Fruit fly (Drosophila melanogaster) whole organism, embryonic: ENCODE measurements around the gene Zip89B.

Experiments
- ATbp ChIP-seq: fragments of 200-800 bp; sonication (Bioruptor generic); optimal IDR thresholded peaks from 2 replicates; lab custom pipeline; 2017; ENCODE audit warnings: missing biosample characterization, mild to moderate bottlenecking, missing genetic modification characterization, missing genetic modification reagents
- Awh ChIP-seq: fragments of 200-800 bp; sonication (Bioruptor generic); IDR thresholded peaks from 2 replicates; pipeline ENCODE4, ENCODE4 v1.3.6; 2022; ENCODE audit warnings: missing biosample characterization, missing genetic modification characterization
- CG2199 ChIP-seq: fragments of 200-800 bp; sonication (Bioruptor generic); IDR thresholded peaks from 3 replicates; pipeline ENCODE4 v1.3.6; 2022; ENCODE audit warnings: missing biosample characterization, missing genetic modification characterization
- CG2889 ChIP-seq: fragments of 200-800 bp; sonication (Bioruptor generic); IDR thresholded peaks from 3 replicates; pipeline ENCODE4 v1.3.6; 2022; ENCODE audit warnings: missing biosample characterization, missing genetic modification characterization
- CG31224 ChIP-seq: fragments of 200-800 bp; sonication (Bioruptor generic); IDR thresholded peaks from 2 replicates; pipeline ENCODE4 v1.3.6; 2022; ENCODE audit warnings: missing biosample characterization, missing genetic modification characterization
- CG32772 ChIP-seq: fragments of 200-800 bp; sonication (Bioruptor generic); IDR thresholded peaks from 2 replicates; pipeline ENCODE4 v1.3.6; 2022; ENCODE audit warnings: missing biosample characterization, missing genetic modification characterization
- CG3407 ChIP-seq: fragments of 200-800 bp; sonication (Bioruptor generic); optimal IDR thresholded peaks from 2 replicates; lab custom pipeline; 2018; ENCODE audit warnings: missing biosample characterization, mild to moderate bottlenecking, missing genetic modification characterization
- CG34224 ChIP-seq: fragments of 200-800 bp; sonication (Bioruptor generic); IDR thresholded peaks from 3 replicates; pipeline ENCODE4 v1.3.6; 2022; ENCODE audit warnings: missing biosample characterization, missing genetic modification characterization; ENCODE audit not compliant: partially characterized antibody
- CG43689 ChIP-seq: fragments of 200-800 bp; sonication (Bioruptor generic); IDR thresholded peaks from 2 replicates; pipeline ENCODE4 v1.3.6; 2022; ENCODE audit warnings: missing biosample characterization, missing genetic modification characterization
- CG5245 ChIP-seq: fragments of 200-800 bp; sonication (Bioruptor generic); optimal IDR thresholded peaks from 3 replicates; lab custom pipeline; 2016; ENCODE audit warnings: missing biosample characterization, missing genetic modification characterization
- CG6654 ChIP-seq: fragments of 200-800 bp; sonication (Bioruptor generic); optimal IDR thresholded peaks from 2 replicates; lab custom pipeline; 2017; ENCODE audit warnings: missing biosample characterization, mild to moderate bottlenecking, missing genetic modification characterization
- CG8290 ChIP-seq, 3 experiments: fragments of 200-800 bp; sonication (Bioruptor generic); optimal IDR thresholded peaks; 2 replicates each; lab custom pipeline; 2016 to 2019; ENCODE audit warnings: missing biosample characterization in 3 of 3, missing genetic modification characterization in 3 of 3, mild to moderate bottlenecking in 2 of 3, moderate library complexity in 1 of 3
- CG8388 ChIP-seq: fragments of 200-800 bp; sonication (Bioruptor generic); optimal IDR thresholded peaks from 2 replicates; lab custom pipeline; 2019; ENCODE audit warnings: missing biosample characterization, mild to moderate bottlenecking, missing genetic modification characterization, moderate library complexity
- CkIIα-i1 ChIP-seq: fragments of 200-800 bp; sonication (Bioruptor generic); IDR thresholded peaks from 2 replicates; pipeline ENCODE4 v1.3.6; 2022; ENCODE audit warnings: missing biosample characterization, missing genetic modification characterization
- Ets65A ChIP-seq: fragments of 200-800 bp; sonication (Bioruptor generic); peaks from one replicate; lab custom pipeline; 2016; ENCODE audit warnings: missing biosample characterization, missing genetic modification characterization
- Fer1 ChIP-seq: fragments of 200-800 bp; sonication (Bioruptor generic); optimal IDR thresholded peaks from 2 replicates; lab custom pipeline; 2017; ENCODE audit warnings: missing biosample characterization, mild to moderate bottlenecking, missing genetic modification characterization
- Hr39 ChIP-seq: fragments of >200 bp; optimal IDR thresholded peaks from 2 replicates; lab custom pipeline; 2017
- MBD-R2 ChIP-seq: fragments of 200-800 bp; sonication (Bioruptor generic); IDR thresholded peaks from 2 replicates; pipeline ENCODE4 v1.3.6; 2022; ENCODE audit warnings: missing biosample characterization, missing genetic modification characterization
- Myb ChIP-seq: fragments of 200-800 bp; sonication (Bioruptor generic); optimal IDR thresholded peaks from 2 replicates; lab custom pipeline; 2016; ENCODE audit warnings: missing biosample characterization, missing genetic modification characterization
- NC2β ChIP-seq: fragments of 200-800 bp; sonication (Bioruptor generic); optimal IDR thresholded peaks from 2 replicates; lab custom pipeline; 2016; ENCODE audit warnings: missing biosample characterization, missing genetic modification characterization
- Opbp ChIP-seq: fragments of 200-800 bp; sonication (Bioruptor generic); IDR thresholded peaks from 3 replicates; pipeline ENCODE4 v1.3.6; 2022; ENCODE audit warnings: missing biosample characterization, missing genetic modification characterization; ENCODE audit not compliant: partially characterized antibody
- PHDP ChIP-seq: fragments of 200-800 bp; sonication (Bioruptor generic); optimal IDR thresholded peaks from 3 replicates; lab custom pipeline; 2018; ENCODE audit warnings: missing biosample characterization, mild to moderate bottlenecking, missing genetic modification characterization, moderate library complexity
- Sry-δ ChIP-seq: fragments of 200-800 bp; sonication (Bioruptor generic); optimal IDR thresholded peaks from 2 replicates; lab custom pipeline; 2016; ENCODE audit warnings: missing biosample characterization, missing genetic modification characterization
- Taf1 ChIP-seq: fragments of 200-800 bp; sonication (Bioruptor generic); IDR thresholded peaks from 2 replicates; pipeline ENCODE4 v1.3.6; 2022; ENCODE audit warnings: missing biosample characterization, missing genetic modification characterization
- ab ChIP-seq: fragments of 200-800 bp; sonication (Bioruptor generic); optimal IDR thresholded peaks from 2 replicates; lab custom pipeline; 2016; ENCODE audit warnings: missing biosample characterization, missing genetic modification characterization
- bcd ChIP-seq: fragments of 200-800 bp; sonication (Bioruptor generic); optimal IDR thresholded peaks from 2 replicates; lab custom pipeline; 2017; ENCODE audit warnings: missing biosample characterization, mild to moderate bottlenecking, missing genetic modification characterization
- bigmax ChIP-seq: fragments of 200-800 bp; sonication (Bioruptor generic); optimal IDR thresholded peaks from 2 replicates; lab custom pipeline; 2018; ENCODE audit warnings: missing biosample characterization, mild to moderate bottlenecking, missing genetic modification characterization
- cad ChIP-seq: fragments of >200 bp; optimal IDR thresholded peaks from 2 replicates; lab custom pipeline; 2017; ENCODE audit warnings: missing biosample characterization, missing genetic modification characterization
- corto ChIP-seq: fragments of 200-800 bp; sonication (Bioruptor generic); optimal IDR thresholded peaks from 2 replicates; lab custom pipeline; 2016; ENCODE audit warnings: missing biosample characterization, mild to moderate bottlenecking, missing genetic modification characterization, moderate library complexity
- crol ChIP-seq: fragments of 200-800 bp; sonication (Bioruptor generic); IDR thresholded peaks from 2 replicates; pipeline ENCODE4 v1.3.6; 2022; ENCODE audit warnings: missing biosample characterization, missing genetic modification characterization
- danr ChIP-seq: fragments of 200-800 bp; sonication (Bioruptor generic); IDR thresholded peaks from 2 replicates; pipeline ENCODE4 v1.3.6; 2022; ENCODE audit warnings: missing biosample characterization, missing genetic modification characterization
- dati ChIP-seq: fragments of 200-800 bp; sonication (Bioruptor generic); IDR thresholded peaks from 2 replicates; pipeline ENCODE4 v1.3.6; 2022; ENCODE audit warnings: missing biosample characterization, missing genetic modification characterization
- disco-r ChIP-seq: fragments of 200-800 bp; sonication (Bioruptor generic); optimal IDR thresholded peaks from 2 replicates; lab custom pipeline; 2016; ENCODE audit warnings: missing biosample characterization, missing genetic modification characterization
- dysf ChIP-seq: fragments of 200-800 bp; sonication (Bioruptor generic); IDR thresholded peaks from 3 replicates; pipeline ENCODE4 v1.3.6; 2022; ENCODE audit warnings: missing biosample characterization, missing genetic modification characterization
- gsb ChIP-seq: fragments of 200-800 bp; sonication (Bioruptor generic); IDR thresholded peaks from 2 replicates; pipeline ENCODE4 v1.3.6; 2022; ENCODE audit warnings: missing biosample characterization, missing genetic modification characterization
- hkb ChIP-seq, 2 experiments: fragments of 200-800 bp in 1 of 2; fragments of >200 bp in 1 of 2; sonication (Bioruptor generic) in 1 of 2; IDR thresholded peaks in 1 of 2; optimal IDR thresholded peaks in 1 of 2; 2 replicates each; pipeline versions ENCODE4 v1.3.6 to Lab custom; 2017 to 2022; ENCODE audit warnings: missing biosample characterization in 1 of 2, missing genetic modification characterization in 1 of 2
- schlank ChIP-seq: fragments of 200-800 bp; sonication (Bioruptor generic); optimal IDR thresholded peaks from 2 replicates; lab custom pipeline; 2018; ENCODE audit warnings: missing biosample characterization, mild to moderate bottlenecking, missing genetic modification characterization
- stwl ChIP-seq: fragments of 200-800 bp; sonication (Bioruptor generic); optimal IDR thresholded peaks from 3 replicates; lab custom pipeline; 2018; ENCODE audit warnings: missing biosample characterization, mild to moderate bottlenecking, missing genetic modification characterization, moderate library complexity
- tio ChIP-seq: fragments of 200-800 bp; sonication (Bioruptor generic); optimal IDR thresholded peaks from 2 replicates; lab custom pipeline; 2017; ENCODE audit warnings: missing biosample characterization, missing genetic modification characterization, inconsistent platforms
- unc-4 ChIP-seq: fragments of 200-800 bp; sonication (Bioruptor generic); IDR thresholded peaks from 2 replicates; pipeline ENCODE4 v1.3.6; 2022; ENCODE audit warnings: missing biosample characterization, missing genetic modification characterization; ENCODE audit not compliant: partially characterized antibody
- z ChIP-seq: fragments of 200-800 bp; sonication (Bioruptor generic); IDR thresholded peaks from 3 replicates; pipeline ENCODE4 v1.3.6; 2022; ENCODE audit warnings: missing biosample characterization, missing genetic modification characterization

Zip89B gene

DNA sequence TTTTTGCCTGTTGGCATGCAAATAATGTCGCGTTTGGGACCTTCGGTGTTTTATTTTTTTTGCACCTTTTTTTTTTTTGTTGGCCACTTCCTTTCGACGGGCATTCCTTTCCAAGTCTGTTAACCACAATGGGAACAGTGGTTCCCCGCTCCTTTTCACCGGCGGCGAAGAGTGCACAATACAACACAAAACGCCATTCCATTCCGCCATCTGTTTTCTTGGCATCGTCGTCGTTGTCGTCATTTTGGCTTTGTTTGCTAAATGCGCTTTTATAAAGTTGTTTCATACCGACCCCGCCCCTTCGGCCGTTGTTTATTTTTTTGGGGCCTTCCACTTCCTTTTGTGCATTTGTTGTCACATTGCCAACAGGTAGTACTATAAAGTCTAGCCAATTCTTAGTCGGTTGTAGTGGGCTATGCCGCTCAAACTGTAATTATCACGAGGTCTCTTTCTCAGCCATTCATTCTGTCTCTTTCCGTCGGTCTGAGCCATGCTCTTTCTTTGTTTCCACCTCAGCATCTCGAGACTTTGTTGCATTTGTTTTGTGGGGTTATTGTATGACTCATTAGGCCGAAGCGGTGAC, 15.2 kb upstream of the Zip89B start:
- peak; percentile 17; the same call in 1 of the 3 replicates for TF ChIP-seq CG2199 (GFP tag; lab: Robert Waterston, UW)
- no peak for TF ChIP-seq corto (GFP tag; lab: Kevin White, UChicago)
- peak; percentile 93 for TF ChIP-seq CG6654 (GFP tag; lab: Kevin White, UChicago)
- no peak for TF ChIP-seq CG34224 (GFP tag; lab: Robert Waterston, UW)
- no peak for TF ChIP-seq PHDP (tag; lab: Kevin White, UChicago)
- TF ChIP-seq crol: no peak
- no peak for TF ChIP-seq hkb (optimal IDR thresholded peaks at IDR 0.05; lab: Kevin White, UChicago)
- no peak for TF ChIP-seq hkb (GFP tag; IDR thresholded peaks at IDR 0.05; lab: Robert Waterston, UW)
- no peak for TF ChIP-seq Opbp (GFP tag; lab: Robert Waterston, UW)
- TF ChIP-seq bigmax (GFP tag; lab: Kevin White, UChicago): no peak
- no peak for TF ChIP-seq ab (GFP tag; lab: Kevin White, UChicago)
- TF ChIP-seq Taf1: no peak
- TF ChIP-seq tio (GFP tag; lab: Kevin White, UChicago): no peak
- 0 out of 2 replicates have a peak, but pooled peaks have one; percentile 5 for TF ChIP-seq dati
- TF ChIP-seq cad (GFP tag; lab: Kevin White, UChicago): peak; percentile 67
- no peak for TF ChIP-seq MBD-R2 (GFP tag; lab: Robert Waterston, UW)
- TF ChIP-seq Ets65A (GFP tag; lab: Kevin White, UChicago): no peak
- TF ChIP-seq NC2β (GFP tag; lab: Kevin White, UChicago): no peak
- no peak for TF ChIP-seq CG2889 (GFP tag; lab: Robert Waterston, UW)
- no peak for TF ChIP-seq Awh (GFP tag; lab: Robert Waterston, UW)
- TF ChIP-seq CG31224 (GFP tag; lab: Robert Waterston, UW): no peak
- TF ChIP-seq dysf (GFP tag; lab: Robert Waterston, UW): no peak
- TF ChIP-seq CG8388 (GFP tag; lab: Kevin White, UChicago): no peak
- no peak for TF ChIP-seq CG5245 (GFP tag; lab: Kevin White, UChicago)
- 0 out of 3 replicates have a peak, but pooled peaks have one; percentile 32 for TF ChIP-seq z (GFP tag; lab: Robert Waterston, UW)
- TF ChIP-seq CkIIα-i1: no peak
- no peak for TF ChIP-seq Fer1
- TF ChIP-seq schlank: no peak
- no peak for TF ChIP-seq CG3407 (GFP tag; lab: Kevin White, UChicago)
- no peak for TF ChIP-seq Myb (GFP tag; lab: Kevin White, UChicago)
- TF ChIP-seq Hr39 (lab: Kevin White, UChicago): no peak

DNA sequence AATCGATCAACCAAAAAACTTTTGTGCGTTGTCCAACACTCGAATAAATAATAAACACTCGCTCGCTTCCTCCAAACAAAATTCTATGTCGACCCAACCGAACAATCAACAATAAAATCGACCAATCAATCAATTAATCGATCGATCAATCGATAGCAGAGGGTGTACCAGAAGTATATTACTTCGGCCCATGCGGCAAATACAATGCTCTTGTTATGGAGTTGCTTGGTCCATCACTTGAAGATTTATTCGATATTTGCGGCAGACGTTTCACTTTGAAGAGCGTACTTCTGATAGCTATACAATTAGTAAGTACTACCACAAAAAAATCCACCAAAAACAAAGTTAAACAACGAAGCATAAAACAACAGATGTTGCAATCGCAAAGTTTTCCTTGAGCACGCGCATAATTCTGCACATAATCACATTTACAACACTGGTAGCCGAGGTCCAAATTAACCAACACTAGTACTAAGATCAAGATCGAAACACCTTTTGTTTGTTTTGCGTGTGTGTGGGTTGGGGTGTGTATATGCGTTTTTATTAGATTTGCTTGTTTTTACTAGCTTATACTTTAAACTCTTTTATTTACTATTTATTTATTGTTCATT, 9.9 kb upstream of the Zip89B start:
- TF ChIP-seq ATbp (GFP tag; lab: Kevin White, UChicago) (no peak), CG43689 (GFP tag; lab: Robert Waterston, UW) (no peak), CG8290 (GFP tag; optimal IDR thresholded peaks at IDR 0.05; lab: Kevin White, UChicago) (peak; percentile 53), CG8290 (tag; optimal IDR thresholded peaks at IDR 0.05; lab: Kevin White, UChicago) (peak in 1 of 2 experiments; percentile 58), z (GFP tag; lab: Robert Waterston, UW) (no peak), Sry-δ (GFP tag; lab: Kevin White, UChicago) (no peak), CG32772 (no peak), disco-r (GFP tag; lab: Kevin White, UChicago) (no peak), bcd (GFP tag; lab: Kevin White, UChicago) (no peak), Ets65A (GFP tag; lab: Kevin White, UChicago) (peak; percentile 78), danr (GFP tag; lab: Robert Waterston, UW) (no peak), stwl (tag; lab: Kevin White, UChicago) (peak; percentile 81), unc-4 (GFP tag; lab: Robert Waterston, UW) (no peak), gsb (GFP tag; lab: Robert Waterston, UW) (no peak)
- TF ChIP-seq, all 482 proteins: peak for 3
